Worm (Caenorhabditis elegans) whole organism, L2 larva: ENCODE results near the gene srt-55.
A peak's percentile ranks its signal among the peaks of the same experiment; 100 is the strongest.

Source experiments
- C34F6.9 ChIP-seq: fragments of 150-350 bp; optimal IDR thresholded peaks from 2 replicates; lab custom pipeline; 2014; ENCODE audit warnings: missing biosample characterization, missing genetic modification characterization
- F13H6.1 ChIP-seq: sonication (generic microtip); optimal IDR thresholded peaks from 2 replicates; lab custom pipeline; 2016; ENCODE audit warnings: missing genetic modification characterization, missing compliant biosample characterization
- R02D3.7 ChIP-seq: fragments of 150-350 bp; optimal IDR thresholded peaks from 2 replicates; lab custom pipeline; 2014; ENCODE audit warnings: missing biosample characterization, missing genetic modification characterization
- Y55F3AM.14 ChIP-seq: fragments of 200-800 bp; sonication (Bioruptor generic); optimal IDR thresholded peaks from 2 replicates; lab custom pipeline; 2018; ENCODE audit warnings: mild to moderate bottlenecking, missing genetic modification characterization, missing compliant biosample characterization
- ZK546.5 ChIP-seq: sonication (generic microtip); optimal IDR thresholded peaks from 2 replicates; lab custom pipeline; 2017; ENCODE audit warnings: missing biosample characterization, missing genetic modification characterization
- aly-2 ChIP-seq: fragments of 150-350 bp; optimal IDR thresholded peaks from 2 replicates; lab custom pipeline; 2014; ENCODE audit warnings: missing biosample characterization, missing genetic modification characterization
- ama-1 ChIP-seq: fragments of 150-350 bp; optimal IDR thresholded peaks from 2 replicates; lab custom pipeline; 2018; ENCODE audit warnings: inconsistent platforms
- blmp-1 ChIP-seq: sonication (generic microtip); optimal IDR thresholded peaks from 2 replicates; lab custom pipeline; 2017; ENCODE audit warnings: missing genetic modification characterization, mild to moderate bottlenecking, missing compliant biosample characterization, antibody characterized with exemption, moderate library complexity; ENCODE audit not compliant: insufficient read depth
- ceh-16 ChIP-seq: fragments of 150-350 bp; optimal IDR thresholded peaks from 2 replicates; lab custom pipeline; 2014; ENCODE audit warnings: missing biosample characterization, missing genetic modification characterization
- ceh-82 ChIP-seq: fragments of 150-350 bp; optimal IDR thresholded peaks from 2 replicates; lab custom pipeline; 2014; ENCODE audit warnings: missing biosample characterization, missing genetic modification characterization
- crh-2 ChIP-seq: sonication (generic microtip); optimal IDR thresholded peaks from 2 replicates; lab custom pipeline; 2017; ENCODE audit warnings: missing biosample characterization, missing genetic modification characterization
- dmd-4 ChIP-seq: sonication (generic microtip); optimal IDR thresholded peaks from 2 replicates; lab custom pipeline; 2017; ENCODE audit warnings: missing biosample characterization, missing genetic modification characterization
- egl-27 ChIP-seq: sonication (generic microtip); optimal IDR thresholded peaks from 3 replicates; lab custom pipeline; 2017; ENCODE audit warnings: missing biosample characterization, missing genetic modification reagents, missing genetic modification characterization
- elt-1 ChIP-seq: fragments of 150-350 bp; optimal IDR thresholded peaks from 2 replicates; lab custom pipeline; 2014; ENCODE audit warnings: missing biosample characterization, missing genetic modification characterization
- elt-3 ChIP-seq: sonication (generic microtip); optimal IDR thresholded peaks from 2 replicates; lab custom pipeline; 2017; ENCODE audit warnings: missing biosample characterization, missing genetic modification characterization
- fos-1 ChIP-seq: fragments of 150-350 bp; optimal IDR thresholded peaks from 2 replicates; lab custom pipeline; 2014; ENCODE audit warnings: missing biosample characterization, missing genetic modification characterization
- lin-11 ChIP-seq: fragments of 150-350 bp; sonication (generic microtip); optimal IDR thresholded peaks from 2 replicates; lab custom pipeline; 2014; ENCODE audit warnings: missing biosample characterization, missing genetic modification characterization, inconsistent platforms, mixed read lengths
- lin-13 ChIP-seq: fragments of 150-350 bp; optimal IDR thresholded peaks from 2 replicates; lab custom pipeline; 2014; ENCODE audit warnings: missing biosample characterization, missing genetic modification reagents, missing genetic modification characterization
- lin-39 ChIP-seq: fragments of 150-350 bp; optimal IDR thresholded peaks from 2 replicates; lab custom pipeline; 2014; ENCODE audit warnings: missing biosample characterization, missing genetic modification reagents, missing genetic modification characterization
- lsy-2 ChIP-seq, 2 experiments: fragments of 150-350 bp in 1 of 2; sonication (generic microtip) in 1 of 2; optimal IDR thresholded peaks; 2 replicates each; lab custom pipeline; 2014 to 2017; ENCODE audit warnings: missing biosample characterization in 2 of 2, missing genetic modification characterization in 2 of 2
- mab-5 ChIP-seq: fragments of 150-350 bp; optimal IDR thresholded peaks from 2 replicates; lab custom pipeline; 2014; ENCODE audit warnings: missing biosample characterization, missing genetic modification characterization
- mbf-1 ChIP-seq: sonication (generic microtip); optimal IDR thresholded peaks from 2 replicates; lab custom pipeline; 2017; ENCODE audit warnings: missing biosample characterization, missing genetic modification characterization
- mdl-1 ChIP-seq, 2 experiments: fragments of 150-350 bp in 1 of 2; sonication (generic microtip) in 1 of 2; optimal IDR thresholded peaks; 2 replicates each; lab custom pipeline; 2017; ENCODE audit warnings: missing biosample characterization in 2 of 2, missing genetic modification characterization in 2 of 2
- nhr-10 ChIP-seq: sonication (generic microtip); optimal IDR thresholded peaks from 2 replicates; lab custom pipeline; 2017; ENCODE audit warnings: missing biosample characterization, missing genetic modification characterization
- nhr-11 ChIP-seq: fragments of 150-350 bp; optimal IDR thresholded peaks from 2 replicates; lab custom pipeline; 2014; ENCODE audit warnings: missing biosample characterization, missing genetic modification characterization
- nhr-129 ChIP-seq: fragments of 150-350 bp; optimal IDR thresholded peaks from 2 replicates; lab custom pipeline; 2014; ENCODE audit warnings: missing biosample characterization, missing genetic modification characterization
- nhr-21 ChIP-seq: fragments of 150-350 bp; optimal IDR thresholded peaks from 2 replicates; lab custom pipeline; 2014; ENCODE audit warnings: missing biosample characterization, missing genetic modification characterization
- nhr-23 ChIP-seq: fragments of 150-350 bp; optimal IDR thresholded peaks from 2 replicates; lab custom pipeline; 2014; ENCODE audit warnings: missing biosample characterization, missing genetic modification reagents, missing genetic modification characterization
- nhr-237 ChIP-seq: fragments of 150-350 bp; optimal IDR thresholded peaks from 2 replicates; lab custom pipeline; 2014; ENCODE audit warnings: missing biosample characterization, missing genetic modification characterization
- nhr-6 ChIP-seq: fragments of 150-350 bp; optimal IDR thresholded peaks from 2 replicates; lab custom pipeline; 2014; ENCODE audit warnings: missing biosample characterization, missing genetic modification characterization
- nhr-77 ChIP-seq: fragments of 150-350 bp; optimal IDR thresholded peaks from 2 replicates; lab custom pipeline; 2014; ENCODE audit warnings: missing biosample characterization, missing genetic modification characterization
- peb-1 ChIP-seq: fragments of 150-350 bp; optimal IDR thresholded peaks from 2 replicates; lab custom pipeline; 2014; ENCODE audit warnings: missing biosample characterization, missing genetic modification characterization
- sem-4 ChIP-seq: fragments of 150-350 bp; optimal IDR thresholded peaks from 2 replicates; lab custom pipeline; 2014; ENCODE audit warnings: missing biosample characterization, missing genetic modification reagents, missing genetic modification characterization
- sma-3 ChIP-seq: sonication (generic microtip); optimal IDR thresholded peaks from 2 replicates; lab custom pipeline; 2016; ENCODE audit warnings: missing genetic modification reagents, missing genetic modification characterization, missing compliant biosample characterization
- sma-9 ChIP-seq, 2 experiments: fragments of 150-350 bp in 1 of 2; sonication (generic microtip) in 1 of 2; optimal IDR thresholded peaks; 2 replicates each; lab custom pipeline; 2014 to 2016; ENCODE audit warnings: missing genetic modification characterization in 2 of 2, mild to moderate bottlenecking in 1 of 2, missing biosample characterization in 1 of 2, missing compliant biosample characterization in 1 of 2, missing genetic modification reagents in 1 of 2, moderate library complexity in 1 of 2
- snpc-4 ChIP-seq: fragments of 150-350 bp; optimal IDR thresholded peaks from 2 replicates; lab custom pipeline; 2014; ENCODE audit warnings: missing biosample characterization, missing genetic modification characterization
- unc-39 ChIP-seq: fragments of 150-350 bp; optimal IDR thresholded peaks from 2 replicates; lab custom pipeline; 2014; ENCODE audit warnings: missing biosample characterization, missing genetic modification characterization
- unc-55 ChIP-seq: fragments of 150-350 bp; sonication (generic microtip); optimal IDR thresholded peaks from 3 replicates; lab custom pipeline; 2014; ENCODE audit warnings: missing biosample characterization, missing genetic modification reagents, missing genetic modification characterization
- unc-62 ChIP-seq: fragments of 150-350 bp; optimal IDR thresholded peaks from 2 replicates; lab custom pipeline; 2014; ENCODE audit warnings: missing biosample characterization, missing genetic modification reagents, missing genetic modification characterization
- zag-1 ChIP-seq: fragments of 150-350 bp; optimal IDR thresholded peaks from 2 replicates; lab custom pipeline; 2014; ENCODE audit warnings: missing biosample characterization, missing genetic modification characterization
- ztf-1 ChIP-seq: fragments of 200-800 bp; sonication (Bioruptor generic); conservative IDR thresholded peaks from 2 replicates; pipeline ENCODE4 v1.3.6; 2022; ENCODE audit warnings: missing genetic modification characterization, missing compliant biosample characterization
- ztf-11 ChIP-seq: sonication (generic microtip); optimal IDR thresholded peaks from 2 replicates; lab custom pipeline; 2017; ENCODE audit warnings: missing biosample characterization, missing genetic modification characterization
- ztf-4 ChIP-seq: fragments of 150-350 bp; optimal IDR thresholded peaks from 2 replicates; lab custom pipeline; 2014; ENCODE audit warnings: missing biosample characterization, missing genetic modification characterization

Gene srt-55

ce11 chrIII:10106390-10106789 lies at the start of gene srt-55:
Gene srt-55, minus strand, starts transcription at chrIII:10106490.
- TF ChIP-seq nhr-6 (tag; lab: Kevin White, UChicago): no peak
- no peak for TF ChIP-seq dmd-4 (tag; lab: Kevin White, UChicago)
- no peak for TF ChIP-seq lsy-2 (tag; optimal IDR thresholded peaks at IDR 0.05; lab: Kevin White, UChicago)
- no peak for TF ChIP-seq zag-1 (tag; lab: Kevin White, UChicago)
- TF ChIP-seq ZK546.5 (tag; lab: Kevin White, UChicago): no peak
- TF ChIP-seq lin-39: no peak
- TF ChIP-seq snpc-4 (tag; lab: Kevin White, UChicago): no peak

- TF ChIP-seq Y55F3AM.14: no peak
- TF ChIP-seq unc-39: no peak
- peak; percentile 39 for TF ChIP-seq F13H6.1 (tag; lab: Kevin White, UChicago)
- TF ChIP-seq sma-3: no peak
- TF ChIP-seq sma-9 (GFP tag; optimal IDR thresholded peaks at IDR 0.05; lab: Kevin White, UChicago): peak; percentile 20
- TF ChIP-seq sma-9 (tag; optimal IDR thresholded peaks at IDR 0.05; lab: Kevin White, UChicago): no peak
- no peak for TF ChIP-seq ceh-82 (tag; lab: Kevin White, UChicago)
- TF ChIP-seq mbf-1: no peak
- TF ChIP-seq snpc-4 (tag; lab: Kevin White, UChicago): no peak
- TF ChIP-seq ztf-4 (tag; lab: Kevin White, UChicago): no peak
- no peak for TF ChIP-seq ama-1 (lab: Kevin White, UChicago)
- no peak for TF ChIP-seq unc-55 (GFP tag; lab: Kevin White, UChicago)
- TF ChIP-seq peb-1 (tag; lab: Kevin White, UChicago): no peak
- TF ChIP-seq ZK546.5 (tag; lab: Kevin White, UChicago): no peak
- TF ChIP-seq nhr-11 (tag; lab: Kevin White, UChicago): no peak
- no peak for TF ChIP-seq mdl-1 (tag; optimal IDR thresholded peaks at IDR 0.05; lab: Kevin White, UChicago)
- TF ChIP-seq C34F6.9 (tag; lab: Kevin White, UChicago): no peak
- TF ChIP-seq nhr-129 (tag; lab: Kevin White, UChicago): no peak
- peak in 1 of 2 experiments; percentile 20 for TF ChIP-seq lsy-2 (tag; optimal IDR thresholded peaks at IDR 0.05; lab: Kevin White, UChicago)
Observed at ce11 chrIII:10154993-10155392, 48.7 kb upstream of the srt-55 start.

ce11 chrIII:10153003-10153402 lies 46.7 kb upstream of the srt-55 start:
- TF ChIP-seq nhr-77 (tag; lab: Kevin White, UChicago) (no peak), C34F6.9 (tag; lab: Kevin White, UChicago) (peak; percentile 77), ztf-1 (GFP tag; lab: Robert Waterston, UW) (no peak), nhr-6 (tag; lab: Kevin White, UChicago) (peak; percentile 64), elt-1 (tag; lab: Kevin White, UChicago) (no peak), lin-13 (GFP tag; lab: Kevin White, UChicago) (peak; percentile 26), elt-3 (tag; lab: Kevin White, UChicago) (no peak), sem-4 (peak; percentile 59), ama-1 (lab: Kevin White, UChicago) (no peak), ztf-11 (tag; lab: Kevin White, UChicago) (no peak), mdl-1 (tag; optimal IDR thresholded peaks at IDR 0.05; lab: Kevin White, UChicago) (peak in 1 of 2 experiments; percentile 56), lin-11 (tag; lab: Kevin White, UChicago) (peak; percentile 11), unc-39 (no peak), snpc-4 (tag; lab: Kevin White, UChicago) (peak; percentile 22), unc-62 (no peak), zag-1 (tag; lab: Kevin White, UChicago) (peak; percentile 74), fos-1 (tag; lab: Kevin White, UChicago) (no peak), nhr-21 (tag; lab: Kevin White, UChicago) (no peak), mab-5 (tag; lab: Kevin White, UChicago) (peak; percentile 48), egl-27 (tag; lab: Kevin White, UChicago) (peak; percentile 25), crh-2 (tag; lab: Kevin White, UChicago) (peak; percentile 67), lsy-2 (tag; optimal IDR thresholded peaks at IDR 0.05; lab: Kevin White, UChicago) (peak in 1 of 2 experiments; percentile 72), ztf-4 (tag; lab: Kevin White, UChicago) (peak; percentile 26), nhr-237 (tag; lab: Kevin White, UChicago) (no peak), sma-3 (no peak), F13H6.1 (tag; lab: Kevin White, UChicago) (peak; percentile 58), R02D3.7 (no peak), ceh-16 (tag; lab: Kevin White, UChicago) (no peak), unc-55 (GFP tag; lab: Kevin White, UChicago) (peak; percentile 90), aly-2 (tag; lab: Kevin White, UChicago) (no peak), sma-9 (GFP tag; optimal IDR thresholded peaks at IDR 0.05; lab: Kevin White, UChicago) (peak; percentile 69), sma-9 (tag; optimal IDR thresholded peaks at IDR 0.05; lab: Kevin White, UChicago) (no peak), nhr-129 (tag; lab: Kevin White, UChicago) (peak; percentile 81), blmp-1 (tag; lab: Kevin White, UChicago) (no peak), nhr-10 (tag; lab: Kevin White, UChicago) (no peak), nhr-23 (tag; lab: Kevin White, UChicago) (no peak)
